Fruit fly (Drosophila melanogaster) whole organism, embryonic: ENCODE results near the gene Gpdh3.
A peak's percentile ranks its signal among the peaks of the same experiment; 100 is the strongest.

Experiments
- Asciz ChIP-seq: fragments of 200-800 bp; sonication (Bioruptor generic); optimal IDR thresholded peaks from 2 replicates; lab custom pipeline; 2017; ENCODE audit warnings: missing biosample characterization, mild to moderate bottlenecking, missing genetic modification characterization, missing genetic modification reagents
- BEAF-32 ChIP-seq: fragments of 200-800 bp; sonication (Bioruptor generic); optimal IDR thresholded peaks from 3 replicates; lab custom pipeline; 2017; ENCODE audit warnings: missing biosample characterization, missing genetic modification characterization, mild to moderate bottlenecking, moderate library complexity, missing genetic modification reagents
- Bgb ChIP-seq: fragments of 200-800 bp; sonication (Bioruptor generic); IDR thresholded peaks from 2 replicates; pipeline ENCODE4 v1.3.6; 2022; ENCODE audit warnings: missing biosample characterization, missing genetic modification characterization; ENCODE audit not compliant: partially characterized antibody
- C15 ChIP-seq: fragments of 200-800 bp; sonication (Bioruptor generic); IDR thresholded peaks from 3 replicates; pipeline ENCODE4 v1.3.6; 2022; ENCODE audit warnings: missing biosample characterization, missing genetic modification characterization
- CG10147 ChIP-seq: fragments of 200-800 bp; sonication (Bioruptor generic); optimal IDR thresholded peaks from 2 replicates; lab custom pipeline; 2019; ENCODE audit warnings: missing biosample characterization, mild to moderate bottlenecking, missing genetic modification characterization, moderate library complexity
- CG10366 ChIP-seq: fragments of 200-800 bp; sonication (Bioruptor generic); IDR thresholded peaks from 2 replicates; pipeline ENCODE4 v1.3.6; 2022; ENCODE audit warnings: missing biosample characterization, missing genetic modification characterization
- CG12299 ChIP-seq: fragments of 200-800 bp; sonication (Bioruptor generic); optimal IDR thresholded peaks from 2 replicates; lab custom pipeline; 2018; ENCODE audit warnings: missing biosample characterization, mild to moderate bottlenecking, missing genetic modification characterization
- CG13123 ChIP-seq: fragments of 200-800 bp; sonication (Bioruptor generic); optimal IDR thresholded peaks from 2 replicates; lab custom pipeline; 2016; ENCODE audit warnings: missing biosample characterization, missing genetic modification characterization
- CG17359 ChIP-seq: fragments of 200-800 bp; sonication (Bioruptor generic); optimal IDR thresholded peaks from 3 replicates; lab custom pipeline; 2018; ENCODE audit warnings: missing biosample characterization, mild to moderate bottlenecking, missing genetic modification characterization, moderate library complexity
- CG18599 ChIP-seq: fragments of 200-800 bp; sonication (Bioruptor generic); optimal IDR thresholded peaks from 3 replicates; lab custom pipeline; 2017; ENCODE audit warnings: missing biosample characterization, missing genetic modification characterization, mild to moderate bottlenecking, moderate library complexity, missing genetic modification reagents
- CG2678 ChIP-seq: fragments of 200-800 bp; sonication (Bioruptor generic); optimal IDR thresholded peaks from 3 replicates; lab custom pipeline; 2019; ENCODE audit warnings: missing biosample characterization, mild to moderate bottlenecking, missing genetic modification characterization, moderate library complexity
- CG3065 ChIP-seq: fragments of 200-800 bp; sonication (Bioruptor generic); optimal IDR thresholded peaks from 2 replicates; lab custom pipeline; 2016; ENCODE audit warnings: missing biosample characterization, missing genetic modification characterization
- CG34224 ChIP-seq: fragments of 200-800 bp; sonication (Bioruptor generic); IDR thresholded peaks from 3 replicates; pipeline ENCODE4 v1.3.6; 2022; ENCODE audit warnings: missing biosample characterization, missing genetic modification characterization; ENCODE audit not compliant: partially characterized antibody
- CG4282 ChIP-seq: fragments of 200-800 bp; sonication (Bioruptor generic); optimal IDR thresholded peaks from 2 replicates; lab custom pipeline; 2016; ENCODE audit warnings: missing biosample characterization, missing genetic modification characterization
- CG4404 ChIP-seq: fragments of 200-800 bp; sonication (Bioruptor generic); IDR thresholded peaks from 2 replicates; pipeline ENCODE4 v1.3.6; 2022; ENCODE audit warnings: missing biosample characterization, missing genetic modification characterization
- CG4424 ChIP-seq: fragments of 200-800 bp; sonication (Bioruptor generic); optimal IDR thresholded peaks from 3 replicates; lab custom pipeline; 2016; ENCODE audit warnings: missing biosample characterization, missing genetic modification characterization
- CG4854 ChIP-seq: fragments of 200-800 bp; sonication (Bioruptor generic); optimal IDR thresholded peaks from 2 replicates; lab custom pipeline; 2016; ENCODE audit warnings: missing biosample characterization, missing genetic modification characterization, inconsistent platforms
- CG5245 ChIP-seq: fragments of 200-800 bp; sonication (Bioruptor generic); optimal IDR thresholded peaks from 3 replicates; lab custom pipeline; 2016; ENCODE audit warnings: missing biosample characterization, missing genetic modification characterization
- CG6765 ChIP-seq: fragments of 200-800 bp; sonication (Bioruptor generic); optimal IDR thresholded peaks from 3 replicates; lab custom pipeline; 2017; ENCODE audit warnings: missing biosample characterization, mild to moderate bottlenecking, missing genetic modification characterization
- CG6854 ChIP-seq: fragments of 200-800 bp; sonication (Bioruptor generic); optimal IDR thresholded peaks from 3 replicates; lab custom pipeline; 2017; ENCODE audit warnings: missing biosample characterization, mild to moderate bottlenecking, missing genetic modification characterization
- CG8089 ChIP-seq: fragments of 200-800 bp; sonication (Bioruptor generic); optimal IDR thresholded peaks from 3 replicates; lab custom pipeline; 2016; ENCODE audit warnings: missing biosample characterization, missing genetic modification characterization
- CG8478 ChIP-seq: fragments of >200 bp; optimal IDR thresholded peaks from 2 replicates; lab custom pipeline; 2018
- CG9817 ChIP-seq: fragments of 200-800 bp; sonication (Bioruptor generic); optimal IDR thresholded peaks from 2 replicates; lab custom pipeline; 2018; ENCODE audit warnings: missing biosample characterization, mild to moderate bottlenecking, missing genetic modification characterization, moderate library complexity
- CG9876 ChIP-seq: fragments of 200-800 bp; sonication (Bioruptor generic); optimal IDR thresholded peaks from 2 replicates; lab custom pipeline; 2016; ENCODE audit warnings: missing biosample characterization, missing genetic modification characterization
- CoRest ChIP-seq: fragments of 200-800 bp; sonication (Bioruptor generic); optimal IDR thresholded peaks from 3 replicates; lab custom pipeline; 2018; ENCODE audit warnings: missing biosample characterization, mild to moderate bottlenecking, missing genetic modification characterization, moderate library complexity
- Deaf1 ChIP-seq: fragments of 200-800 bp; optimal IDR thresholded peaks from 3 replicates; lab custom pipeline; 2019; ENCODE audit warnings: missing biosample characterization, mild to moderate bottlenecking, missing genetic modification characterization, moderate library complexity
- Eip74EF ChIP-seq, 2 experiments: fragments of 200-800 bp in 1 of 2; fragments of >200 bp in 1 of 2; sonication (Bioruptor generic) in 1 of 2; optimal IDR thresholded peaks; 2 replicates each; lab custom pipeline; 2017 to 2019; ENCODE audit warnings: missing biosample characterization in 2 of 2, missing genetic modification characterization in 2 of 2, mild to moderate bottlenecking in 1 of 2, moderate library complexity in 1 of 2
- Gug ChIP-seq: fragments of 200-800 bp; sonication (Bioruptor generic); IDR thresholded peaks from 4 replicates; pipeline ENCODE4 v1.3.6; 2022; ENCODE audit warnings: missing biosample characterization, missing genetic modification characterization
- H15 ChIP-seq: fragments of 200-800 bp; sonication (Bioruptor generic); IDR thresholded peaks from 3 replicates; pipeline ENCODE4 v1.3.6; 2022; ENCODE audit warnings: missing biosample characterization, missing genetic modification characterization
- Mes4 ChIP-seq: fragments of 200-800 bp; sonication (Bioruptor generic); optimal IDR thresholded peaks from 2 replicates; lab custom pipeline; 2016; ENCODE audit warnings: missing biosample characterization, missing genetic modification characterization
- Nf-YB ChIP-seq: fragments of 200-800 bp; sonication (Bioruptor generic); optimal IDR thresholded peaks from 3 replicates; lab custom pipeline; 2019; ENCODE audit warnings: missing biosample characterization, mild to moderate bottlenecking, missing genetic modification characterization, moderate library complexity
- Tbp ChIP-seq: fragments of >200 bp; optimal IDR thresholded peaks from 2 replicates; lab custom pipeline; 2018; ENCODE audit warnings: missing biosample characterization, missing genetic modification characterization
- Trl ChIP-seq, 3 experiments: fragments of >200 bp in 2 of 3; fragments of 200-800 bp in 1 of 3; sonication (Bioruptor generic) in 1 of 3; optimal IDR thresholded peaks; 2 replicates in 1 of 3; 3 replicates in 2 of 3; lab custom pipeline; 2016 to 2017; ENCODE audit warnings: missing biosample characterization in 1 of 3, missing genetic modification characterization in 1 of 3
- ash1 ChIP-seq: fragments of 200-800 bp; sonication (Bioruptor generic); optimal IDR thresholded peaks from 2 replicates; lab custom pipeline; 2018; ENCODE audit warnings: missing biosample characterization, mild to moderate bottlenecking, missing genetic modification characterization
- br ChIP-seq: fragments of >200 bp; optimal IDR thresholded peaks from 2 replicates; lab custom pipeline; 2017
- chinmo ChIP-seq: fragments of 200-800 bp; sonication (Bioruptor generic); IDR thresholded peaks from 4 replicates; pipeline ENCODE4 v1.3.6; 2022; ENCODE audit warnings: missing biosample characterization, missing genetic modification characterization; ENCODE audit not compliant: partially characterized antibody
- fd102C ChIP-seq: fragments of 200-800 bp; sonication (Bioruptor generic); optimal IDR thresholded peaks from 2 replicates; lab custom pipeline; 2018; ENCODE audit warnings: missing biosample characterization, mild to moderate bottlenecking, missing genetic modification characterization, moderate library complexity
- grn ChIP-seq: fragments of 200-800 bp; sonication (Bioruptor generic); optimal IDR thresholded peaks from 3 replicates; lab custom pipeline; 2017; ENCODE audit warnings: missing biosample characterization, missing genetic modification characterization
- gsb ChIP-seq: fragments of 200-800 bp; sonication (Bioruptor generic); IDR thresholded peaks from 2 replicates; pipeline ENCODE4 v1.3.6; 2022; ENCODE audit warnings: missing biosample characterization, missing genetic modification characterization
- lab ChIP-seq: fragments of 200-800 bp; sonication (Bioruptor generic); optimal IDR thresholded peaks from 3 replicates; lab custom pipeline; 2017; ENCODE audit warnings: missing biosample characterization, missing genetic modification characterization, mild to moderate bottlenecking, moderate library complexity, missing genetic modification reagents
- pan ChIP-seq, 4 experiments: fragments of >200 bp in 3 of 4; fragments of 200-800 bp in 1 of 4; sonication (Bioruptor generic) in 1 of 4; optimal IDR thresholded peaks in 3 of 4; IDR thresholded peaks in 1 of 4; 2 replicates each; pipeline versions ENCODE4 v1.3.6 to Lab custom; 2017 to 2022; ENCODE audit warnings: missing biosample characterization in 2 of 4, missing genetic modification characterization in 2 of 4, mixed read lengths in 1 of 4
- pros ChIP-seq: fragments of 200-800 bp; sonication (Bioruptor generic); optimal IDR thresholded peaks from 3 replicates; lab custom pipeline; 2019; ENCODE audit warnings: missing biosample characterization, mild to moderate bottlenecking, missing genetic modification characterization, moderate library complexity
- psq ChIP-seq: fragments of 200-800 bp; sonication (Bioruptor generic); optimal IDR thresholded peaks from 2 replicates; lab custom pipeline; 2017; ENCODE audit warnings: missing biosample characterization, missing genetic modification characterization
- salm ChIP-seq: fragments of 200-800 bp; sonication (Bioruptor generic); optimal IDR thresholded peaks from 2 replicates; lab custom pipeline; 2018; ENCODE audit warnings: missing biosample characterization, mild to moderate bottlenecking, missing genetic modification characterization
- sim ChIP-seq: fragments of 200-800 bp; sonication (Bioruptor generic); IDR thresholded peaks from 2 replicates; pipeline ENCODE4 v1.3.6; 2022; ENCODE audit warnings: missing biosample characterization, missing genetic modification characterization
- tap ChIP-seq: fragments of 200-800 bp; optimal IDR thresholded peaks from 3 replicates; lab custom pipeline; 2019; ENCODE audit warnings: missing biosample characterization, mild to moderate bottlenecking, missing genetic modification characterization, moderate library complexity
- tin ChIP-seq: fragments of 200-800 bp; sonication (Bioruptor generic); optimal IDR thresholded peaks from 3 replicates; lab custom pipeline; 2016; ENCODE audit warnings: missing biosample characterization, missing genetic modification characterization
- zen2 ChIP-seq: fragments of 200-800 bp; sonication (Bioruptor generic); IDR thresholded peaks from 3 replicates; pipeline ENCODE4 v1.3.6; 2022; ENCODE audit warnings: missing biosample characterization, missing genetic modification characterization; ENCODE audit not compliant: partially characterized antibody

Gpdh3 gene

dm6 chr3R:22362218-22362907 lies 19.5 kb upstream of the Gpdh3 start, which contains the start of the genes JMJD6, CG7071 and Muted (continued):
- TF ChIP-seq CG18599 (GFP tag; lab: Kevin White, UChicago) (peak; percentile 95), pan (optimal IDR thresholded peaks at IDR 0.05; lab: Kevin White, UChicago) (no peak), pan (GFP tag; optimal IDR thresholded peaks at IDR 0.05 in 1 of 2, IDR thresholded peaks at IDR 0.05 in 1 of 2) (peak in 1 of 2 experiments; percentile 94), salm (tag; lab: Kevin White, UChicago) (peak; percentile 78), CoRest (tag; lab: Kevin White, UChicago) (peak; percentile 94), gsb (GFP tag; lab: Robert Waterston, UW) (peak; percentile 66), CG8478 (no peak), Bgb (peak; percentile 68), CG12299 (tag; lab: Kevin White, UChicago) (peak; percentile 91), Mes4 (GFP tag; lab: Kevin White, UChicago) (peak; percentile 81), fd102C (GFP tag; lab: Kevin White, UChicago) (peak; percentile 45), CG2678 (peak; percentile 92), CG4424 (GFP tag; lab: Kevin White, UChicago) (peak; percentile 94), lab (GFP tag; lab: Kevin White, UChicago) (peak; percentile 95), CG13123 (GFP tag; lab: Kevin White, UChicago) (peak; percentile 89), CG10147 (GFP tag; lab: Kevin White, UChicago) (peak; percentile 91), tap (tag; lab: Kevin White, UChicago) (peak; percentile 67), zen2 (GFP tag; lab: Robert Waterston, UW) (peak; percentile 55; the same call in 1 of the 3 replicates), grn (GFP tag; lab: Kevin White, UChicago) (peak; percentile 98), CG9876 (GFP tag; lab: Kevin White, UChicago) (peak; percentile 63), CG17359 (tag; lab: Kevin White, UChicago) (peak; percentile 90), Trl (optimal IDR thresholded peaks at IDR 0.05; lab: Kevin White, UChicago) (peak in 1 of 2 experiments; percentile 20), Trl (GFP tag; optimal IDR thresholded peaks at IDR 0.05; lab: Kevin White, UChicago) (peak; percentile 90), CG8089 (GFP tag; lab: Kevin White, UChicago) (peak; percentile 83), CG4282 (GFP tag; lab: Kevin White, UChicago) (peak; percentile 88), CG4854 (GFP tag; lab: Kevin White, UChicago) (peak; percentile 92), CG3065 (GFP tag; lab: Kevin White, UChicago) (peak; percentile 78), Eip74EF (GFP tag; optimal IDR thresholded peaks at IDR 0.05; lab: Kevin White, UChicago) (peak in 1 of 2 experiments; percentile 62), CG5245 (GFP tag; lab: Kevin White, UChicago) (peak; percentile 84), br (lab: Kevin White, UChicago) (no peak), CG6765 (GFP tag; lab: Kevin White, UChicago) (peak; percentile 81), Asciz (GFP tag; lab: Kevin White, UChicago) (peak; percentile 77), H15 (GFP tag; lab: Robert Waterston, UW) (peak; percentile 87), Deaf1 (tag; lab: Kevin White, UChicago) (peak; percentile 55), psq (GFP tag; lab: Kevin White, UChicago) (peak; percentile 81), pros (GFP tag; lab: Kevin White, UChicago) (peak; percentile 25), CG10366 (GFP tag; lab: Robert Waterston, UW) (peak; percentile 91), Gug (GFP tag; lab: Robert Waterston, UW) (peak; percentile 87), ash1 (peak; percentile 44), CG9817 (tag; lab: Kevin White, UChicago) (peak; percentile 95), chinmo (GFP tag; lab: Robert Waterston, UW) (no peak), CG4404 (GFP tag; lab: Robert Waterston, UW) (peak; percentile 91), sim (peak; percentile 68; the same call in 1 of the 2 replicates), tin (peak; percentile 96), Nf-YB (GFP tag; lab: Kevin White, UChicago) (peak; percentile 77), Tbp (GFP tag; lab: Kevin White, UChicago) (peak; percentile 42), CG6854 (GFP tag; lab: Kevin White, UChicago) (peak; percentile 39), CG34224 (peak; percentile 90), BEAF-32 (peak; percentile 90), C15 (GFP tag; lab: Robert Waterston, UW) (peak; percentile 74)
